Worm (Caenorhabditis elegans) whole organism, L2 larva: ENCODE results near the gene W04E12.5.

ENCODE experiments used
- R02D3.7 ChIP-seq: fragments of 150-350 bp; optimal IDR thresholded peaks from 2 replicates; lab custom pipeline; 2014; ENCODE audit warnings: missing biosample characterization, missing genetic modification characterization
- Y55F3AM.14 ChIP-seq: fragments of 200-800 bp; sonication (Bioruptor generic); optimal IDR thresholded peaks from 2 replicates; lab custom pipeline; 2018; ENCODE audit warnings: mild to moderate bottlenecking, missing genetic modification characterization, missing compliant biosample characterization
- ama-1 ChIP-seq: fragments of 150-350 bp; optimal IDR thresholded peaks from 2 replicates; lab custom pipeline; 2018; ENCODE audit warnings: inconsistent platforms
- blmp-1 ChIP-seq: sonication (generic microtip); optimal IDR thresholded peaks from 2 replicates; lab custom pipeline; 2017; ENCODE audit warnings: missing genetic modification characterization, mild to moderate bottlenecking, missing compliant biosample characterization, antibody characterized with exemption, moderate library complexity; ENCODE audit not compliant: insufficient read depth
- ceh-16 ChIP-seq: fragments of 150-350 bp; optimal IDR thresholded peaks from 2 replicates; lab custom pipeline; 2014; ENCODE audit warnings: missing biosample characterization, missing genetic modification characterization
- ceh-82 ChIP-seq: fragments of 150-350 bp; optimal IDR thresholded peaks from 2 replicates; lab custom pipeline; 2014; ENCODE audit warnings: missing biosample characterization, missing genetic modification characterization
- crh-2 ChIP-seq: sonication (generic microtip); optimal IDR thresholded peaks from 2 replicates; lab custom pipeline; 2017; ENCODE audit warnings: missing biosample characterization, missing genetic modification characterization
- dmd-4 ChIP-seq: sonication (generic microtip); optimal IDR thresholded peaks from 2 replicates; lab custom pipeline; 2017; ENCODE audit warnings: missing biosample characterization, missing genetic modification characterization
- egl-27 ChIP-seq: sonication (generic microtip); optimal IDR thresholded peaks from 3 replicates; lab custom pipeline; 2017; ENCODE audit warnings: missing biosample characterization, missing genetic modification reagents, missing genetic modification characterization
- elt-1 ChIP-seq: fragments of 150-350 bp; optimal IDR thresholded peaks from 2 replicates; lab custom pipeline; 2014; ENCODE audit warnings: missing biosample characterization, missing genetic modification characterization
- elt-3 ChIP-seq: sonication (generic microtip); optimal IDR thresholded peaks from 2 replicates; lab custom pipeline; 2017; ENCODE audit warnings: missing biosample characterization, missing genetic modification characterization
- fos-1 ChIP-seq: fragments of 150-350 bp; optimal IDR thresholded peaks from 2 replicates; lab custom pipeline; 2014; ENCODE audit warnings: missing biosample characterization, missing genetic modification characterization
- gmeb-1 ChIP-seq: fragments of 150-350 bp; optimal IDR thresholded peaks from 2 replicates; lab custom pipeline; 2014; ENCODE audit warnings: missing biosample characterization, missing genetic modification characterization
- lin-11 ChIP-seq: fragments of 150-350 bp; sonication (generic microtip); optimal IDR thresholded peaks from 2 replicates; lab custom pipeline; 2014; ENCODE audit warnings: missing biosample characterization, missing genetic modification characterization, inconsistent platforms, mixed read lengths
- lin-13 ChIP-seq: fragments of 150-350 bp; optimal IDR thresholded peaks from 2 replicates; lab custom pipeline; 2014; ENCODE audit warnings: missing biosample characterization, missing genetic modification reagents, missing genetic modification characterization
- lin-39 ChIP-seq: fragments of 150-350 bp; optimal IDR thresholded peaks from 2 replicates; lab custom pipeline; 2014; ENCODE audit warnings: missing biosample characterization, missing genetic modification reagents, missing genetic modification characterization
- lsy-2 ChIP-seq, 2 experiments: fragments of 150-350 bp in 1 of 2; sonication (generic microtip) in 1 of 2; optimal IDR thresholded peaks; 2 replicates each; lab custom pipeline; 2014 to 2017; ENCODE audit warnings: missing biosample characterization in 2 of 2, missing genetic modification characterization in 2 of 2
- mab-5 ChIP-seq: fragments of 150-350 bp; optimal IDR thresholded peaks from 2 replicates; lab custom pipeline; 2014; ENCODE audit warnings: missing biosample characterization, missing genetic modification characterization
- mbf-1 ChIP-seq: sonication (generic microtip); optimal IDR thresholded peaks from 2 replicates; lab custom pipeline; 2017; ENCODE audit warnings: missing biosample characterization, missing genetic modification characterization
- mdl-1 ChIP-seq, 2 experiments: fragments of 150-350 bp in 1 of 2; sonication (generic microtip) in 1 of 2; optimal IDR thresholded peaks; 2 replicates each; lab custom pipeline; 2017; ENCODE audit warnings: missing biosample characterization in 2 of 2, missing genetic modification characterization in 2 of 2
- nhr-12 ChIP-seq: fragments of 150-350 bp; optimal IDR thresholded peaks from 2 replicates; lab custom pipeline; 2014; ENCODE audit warnings: missing biosample characterization, missing genetic modification characterization
- nhr-129 ChIP-seq: fragments of 150-350 bp; optimal IDR thresholded peaks from 2 replicates; lab custom pipeline; 2014; ENCODE audit warnings: missing biosample characterization, missing genetic modification characterization
- nhr-21 ChIP-seq: fragments of 150-350 bp; optimal IDR thresholded peaks from 2 replicates; lab custom pipeline; 2014; ENCODE audit warnings: missing biosample characterization, missing genetic modification characterization
- nhr-25 ChIP-seq: fragments of 150-350 bp; sonication (generic microtip); optimal IDR thresholded peaks from 3 replicates; lab custom pipeline; 2014; ENCODE audit warnings: missing biosample characterization, missing genetic modification characterization
- nhr-6 ChIP-seq: fragments of 150-350 bp; optimal IDR thresholded peaks from 2 replicates; lab custom pipeline; 2014; ENCODE audit warnings: missing biosample characterization, missing genetic modification characterization
- nhr-77 ChIP-seq: fragments of 150-350 bp; optimal IDR thresholded peaks from 2 replicates; lab custom pipeline; 2014; ENCODE audit warnings: missing biosample characterization, missing genetic modification characterization
- peb-1 ChIP-seq: fragments of 150-350 bp; optimal IDR thresholded peaks from 2 replicates; lab custom pipeline; 2014; ENCODE audit warnings: missing biosample characterization, missing genetic modification characterization
- sem-4 ChIP-seq: fragments of 150-350 bp; optimal IDR thresholded peaks from 2 replicates; lab custom pipeline; 2014; ENCODE audit warnings: missing biosample characterization, missing genetic modification reagents, missing genetic modification characterization
- sma-9 ChIP-seq, 2 experiments: fragments of 150-350 bp in 1 of 2; sonication (generic microtip) in 1 of 2; optimal IDR thresholded peaks; 2 replicates each; lab custom pipeline; 2014 to 2016; ENCODE audit warnings: missing genetic modification characterization in 2 of 2, mild to moderate bottlenecking in 1 of 2, missing biosample characterization in 1 of 2, missing compliant biosample characterization in 1 of 2, missing genetic modification reagents in 1 of 2, moderate library complexity in 1 of 2
- snpc-4 ChIP-seq: fragments of 150-350 bp; optimal IDR thresholded peaks from 2 replicates; lab custom pipeline; 2014; ENCODE audit warnings: missing biosample characterization, missing genetic modification characterization
- unc-39 ChIP-seq: fragments of 150-350 bp; optimal IDR thresholded peaks from 2 replicates; lab custom pipeline; 2014; ENCODE audit warnings: missing biosample characterization, missing genetic modification characterization
- unc-55 ChIP-seq: fragments of 150-350 bp; sonication (generic microtip); optimal IDR thresholded peaks from 3 replicates; lab custom pipeline; 2014; ENCODE audit warnings: missing biosample characterization, missing genetic modification reagents, missing genetic modification characterization
- zag-1 ChIP-seq: fragments of 150-350 bp; optimal IDR thresholded peaks from 2 replicates; lab custom pipeline; 2014; ENCODE audit warnings: missing biosample characterization, missing genetic modification characterization
- ztf-4 ChIP-seq: fragments of 150-350 bp; optimal IDR thresholded peaks from 2 replicates; lab custom pipeline; 2014; ENCODE audit warnings: missing biosample characterization, missing genetic modification characterization

W04E12.5 gene

ce11 chrV:19737458-19737857, 8.5 kb upstream of the W04E12.5 start, which contains the start of gene W04E12.7:
TSS of gene W04E12.7 (minus strand) at chrV:19737558.
- TF ChIP-seq nhr-129: no peak
- TF ChIP-seq crh-2 (tag; lab: Kevin White, UChicago): no peak
- TF ChIP-seq peb-1 (tag; lab: Kevin White, UChicago): no peak
- TF ChIP-seq ama-1 (lab: Kevin White, UChicago): no peak
- no peak for TF ChIP-seq nhr-25

- TF ChIP-seq mbf-1 (tag; lab: Kevin White, UChicago) (no peak), crh-2 (tag; lab: Kevin White, UChicago) (no peak), sem-4 (tag; lab: Kevin White, UChicago) (no peak), gmeb-1 (tag; lab: Kevin White, UChicago) (no peak), fos-1 (tag; lab: Kevin White, UChicago) (no peak), peb-1 (tag; lab: Kevin White, UChicago) (no peak), zag-1 (tag; lab: Kevin White, UChicago) (no peak), lin-13 (GFP tag; lab: Kevin White, UChicago) (no peak), ztf-4 (no peak), snpc-4 (no peak), egl-27 (tag; lab: Kevin White, UChicago) (no peak)
These were observed 7.8 kb upstream of the W04E12.5 start, which contains the start of gene fbxa-131 for ce11 chrV:19738117-19738516. TSS of gene fbxa-131 (plus strand) at chrV:19738417.

- TF ChIP-seq nhr-129: no peak
- TF ChIP-seq ama-1 (lab: Kevin White, UChicago): no peak
- TF ChIP-seq nhr-77: no peak
- TF ChIP-seq unc-39 (tag; lab: Kevin White, UChicago): no peak
- TF ChIP-seq fos-1 (tag; lab: Kevin White, UChicago): no peak
- TF ChIP-seq ztf-4: no peak
- TF ChIP-seq ceh-16 (tag; lab: Kevin White, UChicago): no peak
- no peak for TF ChIP-seq lin-11 (tag; lab: Kevin White, UChicago)
- no peak for TF ChIP-seq elt-1 (tag; lab: Kevin White, UChicago)
- no peak for TF ChIP-seq dmd-4
- no peak for TF ChIP-seq lsy-2 (tag; optimal IDR thresholded peaks at IDR 0.05; lab: Kevin White, UChicago)
- no peak for TF ChIP-seq nhr-6 (tag; lab: Kevin White, UChicago)
- TF ChIP-seq Y55F3AM.14 (GFP tag; lab: Kevin White, UChicago): no peak
- TF ChIP-seq snpc-4: no peak
- TF ChIP-seq nhr-21 (tag; lab: Kevin White, UChicago): no peak
- no peak for TF ChIP-seq sma-9 (GFP tag; optimal IDR thresholded peaks at IDR 0.05; lab: Kevin White, UChicago)
- no peak for TF ChIP-seq sma-9 (tag; optimal IDR thresholded peaks at IDR 0.05; lab: Kevin White, UChicago)
- no peak for TF ChIP-seq mdl-1 (tag; optimal IDR thresholded peaks at IDR 0.05; lab: Kevin White, UChicago)
- no peak for TF ChIP-seq nhr-12
These were observed 4.9 kb upstream of the W04E12.5 start, which contains the start of gene W04E12.2 for ce11 chrV:19741034-19741433. TSS of gene W04E12.2 (minus strand) at chrV:19741134.

ce11 chrV:19741651-19742050, 4.3 kb upstream of the W04E12.5 start, which contains the start of gene W04E12.3:
TSS of gene W04E12.3 (plus strand) at chrV:19741951.
- no peak for TF ChIP-seq ztf-4
- TF ChIP-seq nhr-25: no peak
- TF ChIP-seq egl-27 (tag; lab: Kevin White, UChicago): no peak
- no peak for TF ChIP-seq nhr-12
- no peak for TF ChIP-seq blmp-1 (tag; lab: Kevin White, UChicago)
- TF ChIP-seq peb-1 (tag; lab: Kevin White, UChicago): no peak
- TF ChIP-seq elt-1 (tag; lab: Kevin White, UChicago): no peak
- no peak for TF ChIP-seq lin-11 (tag; lab: Kevin White, UChicago)
- no peak for TF ChIP-seq mab-5 (tag; lab: Kevin White, UChicago)
- TF ChIP-seq crh-2 (tag; lab: Kevin White, UChicago): no peak
- no peak for TF ChIP-seq R02D3.7 (tag; lab: Kevin White, UChicago)

DNA sequence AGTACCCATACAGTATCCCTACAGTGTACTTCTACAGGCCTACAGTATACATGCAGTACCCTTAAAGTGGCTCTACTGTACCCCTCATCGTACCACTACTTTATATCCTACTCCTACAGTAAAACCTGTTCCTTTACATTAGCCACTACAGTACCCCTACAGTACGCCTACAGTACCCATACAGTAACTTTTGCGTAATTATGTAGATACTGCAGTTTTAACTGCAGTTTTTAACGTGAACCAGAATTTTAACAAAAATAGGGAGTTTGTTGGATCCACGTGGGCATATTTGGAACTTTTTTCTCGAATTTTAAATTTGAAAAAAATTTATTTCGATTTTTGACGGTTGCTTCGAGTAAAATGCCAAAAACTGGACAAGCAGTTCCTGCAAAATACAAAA, 2.6 kb upstream of the W04E12.5 start, which contains the start of gene W04E12.4:
Gene W04E12.4, plus strand, starts transcription at position 301 of the 400 bp plus-strand sequence.
- TF ChIP-seq lin-39 (tag; lab: Kevin White, UChicago) (no peak), crh-2 (tag; lab: Kevin White, UChicago) (no peak), unc-55 (no peak), lsy-2 (tag; optimal IDR thresholded peaks at IDR 0.05; lab: Kevin White, UChicago) (no peak), ceh-82 (tag; lab: Kevin White, UChicago) (no peak), lin-13 (GFP tag; lab: Kevin White, UChicago) (no peak), nhr-6 (tag; lab: Kevin White, UChicago) (no peak), elt-3 (no peak), nhr-21 (tag; lab: Kevin White, UChicago) (no peak), sem-4 (tag; lab: Kevin White, UChicago) (no peak)
- TF ChIP-seq, all 48 proteins: peak for 0
